Worm (Caenorhabditis elegans): Measurements from ENCODE around the gene haf-2.

The haf-2 gene

ce11 chrII:7397273-7397840, 41.1 kb upstream of the haf-2 start:
- TF ChIP-seq crh-2 (tag; optimal IDR thresholded peaks at IDR 0.05) (no peak), sem-4 (tag; optimal IDR thresholded peaks at IDR 0.05) (peak; percentile 28), nhr-25 (tag; optimal IDR thresholded peaks at IDR 0.05) (peak; percentile 25), ama-1 (optimal IDR thresholded peaks at IDR 0.05) (peak; percentile 0), lin-11 (tag; optimal IDR thresholded peaks at IDR 0.05) (no peak), C34F6.9 (tag; optimal IDR thresholded peaks at IDR 0.05) (no peak), nhr-21 (tag; optimal IDR thresholded peaks at IDR 0.05) (peak; percentile 24), lsy-2 (tag; optimal IDR thresholded peaks at IDR 0.05) (peak in 1 of 2 experiments; percentile 17), sma-3 (GFP tag; optimal IDR thresholded peaks at IDR 0.05) (peak; percentile 33)

- TF ChIP-seq crh-2 (tag; optimal IDR thresholded peaks at IDR 0.05) (no peak), ceh-82 (tag; optimal IDR thresholded peaks at IDR 0.05) (no peak), unc-39 (tag; optimal IDR thresholded peaks at IDR 0.05) (no peak), ceh-16 (tag; optimal IDR thresholded peaks at IDR 0.05) (no peak), lin-11 (tag; optimal IDR thresholded peaks at IDR 0.05) (no peak), nhr-25 (tag; optimal IDR thresholded peaks at IDR 0.05) (no peak), mab-5 (tag; optimal IDR thresholded peaks at IDR 0.05) (no peak), nhr-237 (tag; optimal IDR thresholded peaks at IDR 0.05) (no peak), fos-1 (tag; optimal IDR thresholded peaks at IDR 0.05) (no peak), elt-3 (tag; optimal IDR thresholded peaks at IDR 0.05) (no peak), ztf-11 (tag; optimal IDR thresholded peaks at IDR 0.05) (no peak), alr-1 (tag; optimal IDR thresholded peaks at IDR 0.05) (no peak), ZK546.5 (tag; optimal IDR thresholded peaks at IDR 0.05) (no peak), nhr-6 (tag; optimal IDR thresholded peaks at IDR 0.05) (no peak), nhr-12 (tag; optimal IDR thresholded peaks at IDR 0.05) (no peak), nhr-77 (tag; optimal IDR thresholded peaks at IDR 0.05) (no peak), C34F6.9 (tag; optimal IDR thresholded peaks at IDR 0.05) (no peak), dmd-4 (tag; optimal IDR thresholded peaks at IDR 0.05) (no peak)
Observed at ce11 chrII:7396081-7396480, 39.9 kb upstream of the haf-2 start.

DNA sequence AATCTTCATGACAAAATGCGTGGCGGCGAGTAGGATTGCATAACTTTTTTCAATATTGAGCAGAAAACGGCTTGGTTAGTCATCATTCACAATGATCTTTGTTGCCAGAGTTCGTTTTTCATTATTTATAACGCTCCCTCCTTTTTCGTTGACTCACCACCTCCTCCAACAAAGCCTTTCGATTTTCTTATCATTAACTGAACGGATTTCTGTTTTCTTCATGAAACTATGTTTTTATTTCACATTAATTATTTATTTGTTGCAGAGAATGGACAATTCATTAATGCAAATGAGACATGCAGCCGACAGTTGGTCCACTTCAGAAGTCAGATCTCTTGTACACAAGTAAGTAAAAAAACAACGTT, 38.4 kb upstream of the haf-2 start, which contains the start of gene bath-44:
bath-44 (plus strand) TSS at position 266 of the 365 bp plus-strand sequence.
- TF ChIP-seq nhr-6 (tag; optimal IDR thresholded peaks at IDR 0.05) (no peak), Y55F3AM.14 (GFP tag; optimal IDR thresholded peaks at IDR 0.05) (no peak), gmeb-1 (tag; optimal IDR thresholded peaks at IDR 0.05) (no peak), nhr-237 (tag; optimal IDR thresholded peaks at IDR 0.05) (no peak), ceh-16 (tag; optimal IDR thresholded peaks at IDR 0.05) (no peak), nhr-10 (tag; optimal IDR thresholded peaks at IDR 0.05) (no peak), nhr-23 (tag; optimal IDR thresholded peaks at IDR 0.05) (no peak), crh-2 (tag; optimal IDR thresholded peaks at IDR 0.05) (no peak), nhr-77 (tag; optimal IDR thresholded peaks at IDR 0.05) (no peak), ztf-11 (tag; optimal IDR thresholded peaks at IDR 0.05) (no peak)

DNA sequence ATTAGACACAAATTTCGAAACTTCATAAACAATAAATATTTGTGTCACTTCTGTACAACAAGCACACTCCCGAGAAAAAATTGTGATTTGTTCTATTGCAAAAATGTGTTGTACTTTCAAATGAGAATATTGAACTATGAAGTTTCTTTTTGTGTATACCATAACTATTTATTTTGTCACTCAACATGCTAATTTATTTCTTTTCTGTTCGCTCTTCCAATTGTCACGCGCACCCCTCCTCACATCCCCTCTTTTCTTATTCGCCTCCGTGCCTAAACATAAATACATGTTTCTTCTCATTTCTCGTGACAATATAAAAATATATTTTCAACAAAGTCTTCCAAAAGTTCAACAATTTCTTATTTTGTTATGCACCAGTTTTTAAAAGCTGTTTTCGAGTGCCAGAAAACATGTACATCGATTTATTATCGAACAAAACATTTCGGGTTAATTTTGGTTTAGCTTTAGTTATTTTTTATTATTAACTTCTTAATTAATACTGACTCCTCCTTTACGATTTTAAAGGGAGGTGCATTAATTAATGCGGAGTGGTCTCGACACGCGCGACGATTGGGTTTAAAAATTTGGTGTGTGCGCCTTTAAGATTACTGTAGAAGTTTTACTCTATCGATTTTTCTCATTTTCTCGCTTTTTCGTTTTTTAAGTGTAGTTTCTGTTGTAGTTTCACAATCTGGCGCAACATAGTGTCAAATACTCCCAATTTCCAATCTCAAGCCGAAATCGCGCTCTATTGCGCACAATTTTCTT, 37.9 kb upstream of the haf-2 start:
- TF ChIP-seq nhr-237 (tag; optimal IDR thresholded peaks at IDR 0.05), result no peak
- no peak for TF ChIP-seq ama-1 (optimal IDR thresholded peaks at IDR 0.05)
- TF ChIP-seq elt-3 (tag; optimal IDR thresholded peaks at IDR 0.05), result no peak
- peak; percentile 27 for TF ChIP-seq C34F6.9 (tag; optimal IDR thresholded peaks at IDR 0.05)
- no peak for TF ChIP-seq blmp-1 (tag; optimal IDR thresholded peaks at IDR 0.05; ENCODE audit: insufficient read depth)
- no peak for TF ChIP-seq ztf-11 (tag; optimal IDR thresholded peaks at IDR 0.05)
- TF ChIP-seq nhr-25 (tag; optimal IDR thresholded peaks at IDR 0.05), result peak; percentile 15
- no peak for TF ChIP-seq alr-1 (tag; optimal IDR thresholded peaks at IDR 0.05)
- TF ChIP-seq mdl-1 (tag; optimal IDR thresholded peaks at IDR 0.05), result no peak
- TF ChIP-seq nhr-11 (tag; optimal IDR thresholded peaks at IDR 0.05), result no peak
- no peak for TF ChIP-seq skn-1 (tag; optimal IDR thresholded peaks at IDR 0.05)
- no peak for TF ChIP-seq egl-27 (tag; optimal IDR thresholded peaks at IDR 0.05)
- no peak for TF ChIP-seq lin-39 (tag; optimal IDR thresholded peaks at IDR 0.05)
- TF ChIP-seq dmd-4 (tag; optimal IDR thresholded peaks at IDR 0.05), result no peak
- no peak for TF ChIP-seq aly-2 (tag; optimal IDR thresholded peaks at IDR 0.05)
- no peak for TF ChIP-seq crh-2 (tag; optimal IDR thresholded peaks at IDR 0.05)
- peak; percentile 17 for TF ChIP-seq sem-4 (tag; optimal IDR thresholded peaks at IDR 0.05)
- TF ChIP-seq lin-13 (GFP tag; optimal IDR thresholded peaks at IDR 0.05), result no peak
- no peak for TF ChIP-seq sma-3 (GFP tag; optimal IDR thresholded peaks at IDR 0.05)
- TF ChIP-seq mab-5 (tag; optimal IDR thresholded peaks at IDR 0.05), result no peak
- TF ChIP-seq gmeb-1 (tag; optimal IDR thresholded peaks at IDR 0.05), result no peak
- TF ChIP-seq lsy-2 (tag; optimal IDR thresholded peaks at IDR 0.05), result peak in 1 of 2 experiments; percentile 27
- TF ChIP-seq nhr-12 (tag; optimal IDR thresholded peaks at IDR 0.05), result no peak
- no peak for TF ChIP-seq ceh-16 (tag; optimal IDR thresholded peaks at IDR 0.05)
- no peak for TF ChIP-seq ztf-4 (tag; optimal IDR thresholded peaks at IDR 0.05)
